Fruit fly (Drosophila melanogaster): ENCODE results near the gene CG5282.

The CG5282 gene

DNA sequence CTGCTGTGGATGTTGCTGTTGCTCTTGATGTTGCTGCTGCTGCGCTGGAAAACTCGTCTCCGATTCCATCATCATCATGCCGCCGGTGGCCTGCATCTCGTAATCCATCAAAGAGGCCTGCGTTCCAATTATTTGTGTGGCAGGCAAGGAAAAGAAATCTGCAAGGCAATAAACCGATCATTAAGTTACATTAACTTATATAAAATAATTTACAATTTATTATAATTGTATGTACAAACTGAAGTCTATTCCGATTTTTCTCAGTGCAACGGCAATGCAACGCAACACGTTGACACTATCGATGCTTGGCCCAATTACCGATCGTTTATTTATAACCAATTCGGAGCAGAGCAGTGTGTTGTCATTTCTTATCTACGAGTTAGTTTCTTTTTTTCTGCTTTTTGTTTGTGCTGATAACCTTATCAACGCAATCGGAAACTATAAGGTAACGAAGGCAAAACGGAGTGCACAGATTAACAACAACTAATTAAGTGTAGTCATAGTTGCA, 45.2 kb upstream of the CG5282 start (continued):
- TF ChIP-seq tll (GFP tag; optimal IDR thresholded peaks at IDR 0.05) = no peak
- no peak for TF ChIP-seq aop (GFP tag; IDR thresholded peaks at IDR 0.05)
- TF ChIP-seq sd (tag; optimal IDR thresholded peaks at IDR 0.05) = no peak
- TF ChIP-seq ci (GFP tag; IDR thresholded peaks at IDR 0.05) = peak; percentile 86
- no peak for TF ChIP-seq slou (GFP tag; optimal IDR thresholded peaks at IDR 0.05)
- TF ChIP-seq p53 (GFP tag; optimal IDR thresholded peaks at IDR 0.05) = no peak
- peak; percentile 55 for TF ChIP-seq Vsx1 (GFP tag; optimal IDR thresholded peaks at IDR 0.05)
- TF ChIP-seq hb (GFP tag; IDR thresholded peaks at IDR 0.05; ENCODE audit: partially characterized antibody) = no peak
- no peak for TF ChIP-seq Lpt (GFP tag; optimal IDR thresholded peaks at IDR 0.05)
- peak; percentile 42 for TF ChIP-seq CG8388 (GFP tag; optimal IDR thresholded peaks at IDR 0.05)
- peak; percentile 36; the same call in 2 of the 3 replicates for TF ChIP-seq tgo (GFP tag; IDR thresholded peaks at IDR 0.05)
- peak; percentile 53 for TF ChIP-seq CG4707 (GFP tag; optimal IDR thresholded peaks at IDR 0.05)
- TF ChIP-seq CG32532 (GFP tag; IDR thresholded peaks at IDR 0.05) = peak; percentile 27; the same call in 1 of the 2 replicates
- peak; percentile 54 for TF ChIP-seq Six4 (GFP tag; optimal IDR thresholded peaks at IDR 0.05)
- TF ChIP-seq CG7372 (GFP tag; IDR thresholded peaks at IDR 0.05) = peak; percentile 7; the same call in 1 of the 2 replicates
- no peak for TF ChIP-seq wdn (GFP tag; IDR thresholded peaks at IDR 0.05)
- TF ChIP-seq CG2678 (tag; optimal IDR thresholded peaks at IDR 0.05) = peak; percentile 38
- no peak for TF ChIP-seq CG4282 (GFP tag; optimal IDR thresholded peaks at IDR 0.05)
- no peak for TF ChIP-seq CG6854 (GFP tag; optimal IDR thresholded peaks at IDR 0.05)
- peak; percentile 37 for TF ChIP-seq CG1529 (GFP tag; optimal IDR thresholded peaks at IDR 0.05)
- no peak for TF ChIP-seq hkb (optimal IDR thresholded peaks at IDR 0.05)
- peak; percentile 84 for TF ChIP-seq hkb (GFP tag; IDR thresholded peaks at IDR 0.05)
- TF ChIP-seq phol (tag; optimal IDR thresholded peaks at IDR 0.05) = peak; percentile 63
- TF ChIP-seq lmd (GFP tag; IDR thresholded peaks at IDR 0.05) = peak; percentile 45
- peak; percentile 44 for TF ChIP-seq CG13424 (tag; optimal IDR thresholded peaks at IDR 0.05)
- TF ChIP-seq yki (optimal IDR thresholded peaks at IDR 0.05) = no peak
- TF ChIP-seq CG6689 (GFP tag; IDR thresholded peaks at IDR 0.05) = 0 out of 2 replicates have a peak, but pooled peaks have one; percentile 15
- TF ChIP-seq CG12155 (GFP tag; optimal IDR thresholded peaks at IDR 0.05) = no peak
- peak; percentile 35 for TF ChIP-seq Dek (tag; optimal IDR thresholded peaks at IDR 0.05)
- TF ChIP-seq CG9609 (GFP tag; optimal IDR thresholded peaks at IDR 0.05) = no peak
- no peak for TF ChIP-seq CG1792 (GFP tag; optimal IDR thresholded peaks at IDR 0.05)
- no peak for TF ChIP-seq tx (GFP tag; optimal IDR thresholded peaks at IDR 0.05)
- TF ChIP-seq CG9876 (GFP tag; optimal IDR thresholded peaks at IDR 0.05) = no peak
- no peak for TF ChIP-seq lbe (GFP tag; optimal IDR thresholded peaks at IDR 0.05)
- TF ChIP-seq abd-A (tag; optimal IDR thresholded peaks at IDR 0.05) = no peak
- TF ChIP-seq CG3065 (GFP tag; optimal IDR thresholded peaks at IDR 0.05) = no peak
- peak; percentile 59; the same call in 1 of the 3 replicates for TF ChIP-seq gce (GFP tag; IDR thresholded peaks at IDR 0.05)
- peak; percentile 43; the same call in 1 of the 2 replicates for TF ChIP-seq CG10366 (GFP tag; IDR thresholded peaks at IDR 0.05)
- TF ChIP-seq CG11247 (GFP tag; IDR thresholded peaks at IDR 0.05) = no peak
- no peak for TF ChIP-seq shn (GFP tag; optimal IDR thresholded peaks at IDR 0.05)
- TF ChIP-seq CG12219 (GFP tag; optimal IDR thresholded peaks at IDR 0.05) = peak; percentile 53
- TF ChIP-seq crol (GFP tag; IDR thresholded peaks at IDR 0.05) = no peak
- TF ChIP-seq CG10431 (GFP tag; optimal IDR thresholded peaks at IDR 0.05) = no peak
- peak; percentile 4 for TF ChIP-seq CG30403 (GFP tag; optimal IDR thresholded peaks at IDR 0.05)
- TF ChIP-seq onecut (GFP tag; IDR thresholded peaks at IDR 0.05) = 0 out of 2 replicates have a peak, but pooled peaks have one; percentile 3
- no peak for TF ChIP-seq CG17186 (GFP tag; optimal IDR thresholded peaks at IDR 0.05)
- TF ChIP-seq Ssrp (tag; optimal IDR thresholded peaks at IDR 0.05) = peak; percentile 19
- peak; percentile 76 for TF ChIP-seq Med (GFP tag)
- TF ChIP-seq CG42726 (GFP tag; IDR thresholded peaks at IDR 0.05; ENCODE audit: partially characterized antibody) = no peak
- TF ChIP-seq Doc3 (GFP tag; IDR thresholded peaks at IDR 0.05; ENCODE audit: partially characterized antibody) = no peak
- TF ChIP-seq jigr1 (GFP tag; IDR thresholded peaks at IDR 0.05) = no peak

All from whole organism, embryonic.